Fruit fly (Drosophila melanogaster) whole organism, wandering third instar larva: ENCODE data around the gene mRpS6.

Experiments used
- Abd-B ChIP-seq: fragments of >200 bp; optimal IDR thresholded peaks from 2 replicates; lab custom pipeline; 2017; ENCODE audit warnings: missing biosample characterization, missing genetic modification characterization
- Hr78 ChIP-seq: fragments of >200 bp; optimal IDR thresholded peaks from 2 replicates; lab custom pipeline; 2017; ENCODE audit warnings: missing biosample characterization, missing genetic modification characterization
- Hr83 ChIP-seq: fragments of 200-300 bp; sonication (Bioruptor generic); optimal IDR thresholded peaks from 2 replicates; lab custom pipeline; 2016; ENCODE audit warnings: missing biosample characterization, mild to moderate bottlenecking, missing genetic modification characterization, moderate library complexity; ENCODE audit not compliant: poor library complexity, severe bottlenecking
- Mio ChIP-seq: sonication (Bioruptor generic); optimal IDR thresholded peaks from 2 replicates; lab custom pipeline; 2016; ENCODE audit warnings: missing biosample characterization, missing genetic modification characterization
- fru ChIP-seq: fragments of 200-800 bp; sonication (Bioruptor generic); optimal IDR thresholded peaks from 3 replicates; lab custom pipeline; 2016; ENCODE audit warnings: missing biosample characterization, mild to moderate bottlenecking, missing genetic modification characterization
- rgr ChIP-seq: fragments of 200-800 bp; sonication (Bioruptor generic); optimal IDR thresholded peaks from 3 replicates; lab custom pipeline; 2016; ENCODE audit warnings: missing biosample characterization, mild to moderate bottlenecking, missing genetic modification characterization
- sage ChIP-seq: fragments of 200-800 bp; sonication (Bioruptor generic); optimal IDR thresholded peaks from 2 replicates; lab custom pipeline; 2016; ENCODE audit warnings: missing biosample characterization, mild to moderate bottlenecking, missing genetic modification characterization
- sv ChIP-seq: fragments of 200-800 bp; sonication (Bioruptor generic); optimal IDR thresholded peaks from 3 replicates; lab custom pipeline; 2016; ENCODE audit warnings: missing biosample characterization, missing genetic modification characterization
- tai ChIP-seq: sonication (Bioruptor generic); optimal IDR thresholded peaks from 2 replicates; lab custom pipeline; 2016; ENCODE audit warnings: missing biosample characterization, missing genetic modification characterization

- TF ChIP-seq sv (GFP tag; lab: Kevin White, UChicago) (no peak), Mio (GFP tag; lab: Kevin White, UChicago) (no peak), tai (GFP tag; lab: Kevin White, UChicago) (no peak), Hr83 (GFP tag; lab: Kevin White, UChicago) (no peak), Hr78 (no peak), rgr (GFP tag; lab: Kevin White, UChicago) (peak; percentile 30), sage (GFP tag; lab: Kevin White, UChicago) (no peak), Abd-B (GFP tag; lab: Kevin White, UChicago) (no peak), fru (peak; percentile 47)
Measured at dm6 chr3L:4383104-4383503, 18.8 kb downstream of the mRpS6 start.
